Fruit fly (Drosophila melanogaster) whole organism, embryonic: ENCODE results near the gene CG45544.

Experiments
- Aef1 ChIP-seq: fragments of 200-800 bp; sonication (Bioruptor generic); IDR thresholded peaks from 3 replicates; pipeline ENCODE4 v1.3.6; 2022; ENCODE audit warnings: missing biosample characterization, missing genetic modification characterization
- CG12744 ChIP-seq: fragments of 200-800 bp; sonication (Bioruptor generic); optimal IDR thresholded peaks from 2 replicates; lab custom pipeline; 2016; ENCODE audit warnings: missing biosample characterization, missing genetic modification characterization
- CG14667 ChIP-seq: fragments of 200-800 bp; sonication (Bioruptor generic); IDR thresholded peaks from 2 replicates; pipeline ENCODE4 v1.3.6; 2022; ENCODE audit warnings: missing biosample characterization, missing genetic modification characterization
- CG9817 ChIP-seq: fragments of 200-800 bp; sonication (Bioruptor generic); optimal IDR thresholded peaks from 2 replicates; lab custom pipeline; 2018; ENCODE audit warnings: missing biosample characterization, mild to moderate bottlenecking, missing genetic modification characterization, moderate library complexity
- Dbx ChIP-seq: fragments of 200-800 bp; sonication (Bioruptor generic); IDR thresholded peaks from 3 replicates; pipeline ENCODE4 v1.3.6; 2022; ENCODE audit warnings: missing biosample characterization, missing genetic modification characterization
- Lhr ChIP-seq: fragments of 200-800 bp; sonication (Bioruptor generic); optimal IDR thresholded peaks from 3 replicates; lab custom pipeline; 2017; ENCODE audit warnings: mild to moderate bottlenecking, missing biosample characterization, missing genetic modification reagents, missing genetic modification characterization
- Lim3 ChIP-seq: fragments of 200-800 bp; sonication (Bioruptor generic); IDR thresholded peaks from 2 replicates; pipeline ENCODE4 v1.3.6; 2022; ENCODE audit warnings: missing biosample characterization, missing genetic modification characterization
- ase ChIP-seq: fragments of 200-800 bp; sonication (Bioruptor generic); IDR thresholded peaks from 3 replicates; pipeline ENCODE4 v1.3.6; 2022; ENCODE audit warnings: missing biosample characterization, missing genetic modification characterization
- grn ChIP-seq: fragments of 200-800 bp; sonication (Bioruptor generic); optimal IDR thresholded peaks from 3 replicates; lab custom pipeline; 2017; ENCODE audit warnings: missing biosample characterization, missing genetic modification characterization
- salm ChIP-seq: fragments of 200-800 bp; sonication (Bioruptor generic); optimal IDR thresholded peaks from 2 replicates; lab custom pipeline; 2018; ENCODE audit warnings: missing biosample characterization, mild to moderate bottlenecking, missing genetic modification characterization
- tup ChIP-seq: fragments of 200-800 bp; sonication (Bioruptor generic); optimal IDR thresholded peaks from 2 replicates; lab custom pipeline; 2016; ENCODE audit warnings: missing biosample characterization, mild to moderate bottlenecking, missing genetic modification characterization, moderate library complexity

DNA sequence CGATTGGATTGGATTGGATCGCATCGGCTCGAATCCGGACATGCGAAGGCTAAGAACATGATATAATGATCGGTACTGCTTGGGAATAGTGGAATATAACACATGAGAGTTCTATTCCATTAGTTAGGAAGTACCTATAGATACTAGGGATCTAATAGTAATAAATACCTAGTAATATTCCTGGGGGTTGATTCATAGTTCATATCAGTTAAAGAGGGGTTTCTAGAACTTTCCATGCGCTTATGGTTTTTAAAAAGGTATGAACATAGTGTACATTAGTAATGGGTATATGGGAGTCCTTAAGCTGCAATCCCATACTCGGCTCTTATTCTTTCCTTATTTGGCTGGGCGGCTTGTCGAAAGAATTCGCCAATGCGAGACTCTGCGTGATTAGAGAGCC, 28.0 kb downstream of the CG45544 start:
- no peak for TF ChIP-seq Aef1 (GFP tag; lab: Robert Waterston, UW)
- TF ChIP-seq Dbx (GFP tag; lab: Robert Waterston, UW) = no peak
- TF ChIP-seq Lim3 (GFP tag; lab: Robert Waterston, UW) = no peak
- no peak for TF ChIP-seq grn (GFP tag; lab: Kevin White, UChicago)
- TF ChIP-seq CG9817 (tag; lab: Kevin White, UChicago) = no peak
- TF ChIP-seq CG14667 = no peak
- TF ChIP-seq ase (GFP tag; lab: Robert Waterston, UW) = no peak
- TF ChIP-seq salm = no peak
- TF ChIP-seq CG12744 (GFP tag; lab: Kevin White, UChicago) = no peak
- no peak for TF ChIP-seq Lhr (GFP tag; lab: Kevin White, UChicago)
- TF ChIP-seq tup (GFP tag; lab: Kevin White, UChicago) = no peak
